Fruit fly (Drosophila melanogaster): ENCODE measurements around the gene CG32971.

- TF ChIP-seq pad (GFP tag; optimal IDR thresholded peaks at IDR 0.05) (no peak), CG7045 (GFP tag; optimal IDR thresholded peaks at IDR 0.05) (no peak), Crg-1 (GFP tag; optimal IDR thresholded peaks at IDR 0.05) (no peak), bab1 (GFP tag; optimal IDR thresholded peaks at IDR 0.05) (no peak), CG33017 (tag; optimal IDR thresholded peaks at IDR 0.05) (no peak), cnc (optimal IDR thresholded peaks at IDR 0.05) (no peak), tj (GFP tag; optimal IDR thresholded peaks at IDR 0.05) (no peak), ovo (GFP tag; optimal IDR thresholded peaks at IDR 0.05) (no peak), cic (GFP tag; optimal IDR thresholded peaks at IDR 0.05) (no peak)
Measured at dm6 chr2L:14230050-14230449, 44.6 kb upstream of the CG32971 start.

Data from whole organism, adult.